Fruit fly (Drosophila melanogaster) whole organism, embryonic: ENCODE data around the gene obst-G.

Experiments used
- CG11093 ChIP-seq: fragments of 200-800 bp; sonication (Bioruptor generic); IDR thresholded peaks from 3 replicates; pipeline ENCODE4 v1.3.6; 2022; ENCODE audit warnings: missing biosample characterization, missing genetic modification characterization
- CG11695 ChIP-seq: fragments of 200-800 bp; sonication (Bioruptor generic); IDR thresholded peaks from 3 replicates; pipeline ENCODE4 v1.3.6; 2022; ENCODE audit warnings: missing biosample characterization, missing genetic modification characterization
- CG12071 ChIP-seq: fragments of 200-800 bp; sonication (Bioruptor generic); optimal IDR thresholded peaks from 3 replicates; lab custom pipeline; 2018; ENCODE audit warnings: missing biosample characterization, mild to moderate bottlenecking, missing genetic modification characterization
- CG12744 ChIP-seq: fragments of 200-800 bp; sonication (Bioruptor generic); optimal IDR thresholded peaks from 2 replicates; lab custom pipeline; 2016; ENCODE audit warnings: missing biosample characterization, missing genetic modification characterization
- CG15514 ChIP-seq: fragments of 200-800 bp; sonication (Bioruptor generic); optimal IDR thresholded peaks from 3 replicates; lab custom pipeline; 2017; ENCODE audit warnings: missing biosample characterization, missing genetic modification characterization, mild to moderate bottlenecking, moderate library complexity, missing genetic modification reagents
- CG1647 ChIP-seq: fragments of 200-800 bp; sonication (Bioruptor generic); optimal IDR thresholded peaks from 3 replicates; lab custom pipeline; 2016; ENCODE audit warnings: missing biosample characterization, missing genetic modification characterization
- CG1792 ChIP-seq: fragments of 200-800 bp; sonication (Bioruptor generic); optimal IDR thresholded peaks from 2 replicates; lab custom pipeline; 2016; ENCODE audit warnings: missing biosample characterization, missing genetic modification characterization
- CG31224 ChIP-seq: fragments of 200-800 bp; sonication (Bioruptor generic); IDR thresholded peaks from 2 replicates; pipeline ENCODE4 v1.3.6; 2022; ENCODE audit warnings: missing biosample characterization, missing genetic modification characterization
- CG32767 ChIP-seq: fragments of 200-800 bp; sonication (Bioruptor generic); IDR thresholded peaks from 2 replicates; pipeline ENCODE4 v1.3.6; 2022; ENCODE audit warnings: missing biosample characterization, missing genetic modification characterization
- CG3838 ChIP-seq: fragments of 200-800 bp; sonication (Bioruptor generic); optimal IDR thresholded peaks from 3 replicates; lab custom pipeline; 2016; ENCODE audit warnings: missing biosample characterization, missing genetic modification characterization
- CG6689 ChIP-seq: fragments of 200-800 bp; sonication (Bioruptor generic); IDR thresholded peaks from 2 replicates; pipeline ENCODE4 v1.3.6; 2022; ENCODE audit warnings: missing biosample characterization, missing genetic modification characterization
- CG8281 ChIP-seq: fragments of 200-800 bp; sonication (Bioruptor generic); optimal IDR thresholded peaks from 2 replicates; lab custom pipeline; 2018; ENCODE audit warnings: missing biosample characterization, mild to moderate bottlenecking, missing genetic modification characterization, moderate library complexity
- CTCF ChIP-seq: fragments of 200-800 bp; sonication (Bioruptor generic); optimal IDR thresholded peaks from 2 replicates; lab custom pipeline; 2017; ENCODE audit warnings: missing biosample characterization, mild to moderate bottlenecking, missing genetic modification characterization, moderate library complexity
- Ets65A ChIP-seq: fragments of 200-800 bp; sonication (Bioruptor generic); peaks from one replicate; lab custom pipeline; 2016; ENCODE audit warnings: missing biosample characterization, missing genetic modification characterization
- Med ChIP-seq: fragments of 200-800 bp; sonication (Bioruptor generic); peaks from one replicate; lab custom pipeline; 2016; ENCODE audit warnings: missing biosample characterization, missing genetic modification characterization, mild to moderate bottlenecking, inconsistent platforms, moderate library complexity
- Meics ChIP-seq: fragments of 200-800 bp; sonication (Bioruptor generic); optimal IDR thresholded peaks from 2 replicates; lab custom pipeline; 2017; ENCODE audit warnings: missing biosample characterization, mild to moderate bottlenecking, missing genetic modification characterization
- NC2α ChIP-seq: fragments of 200-800 bp; sonication (Bioruptor generic); optimal IDR thresholded peaks from 2 replicates; lab custom pipeline; 2016; ENCODE audit warnings: missing biosample characterization, missing genetic modification characterization
- Nf-YA ChIP-seq: fragments of 200-800 bp; sonication (Bioruptor generic); IDR thresholded peaks from 2 replicates; pipeline ENCODE4 v1.3.6; 2022; ENCODE audit warnings: missing biosample characterization, missing genetic modification characterization
- PHDP ChIP-seq: fragments of 200-800 bp; sonication (Bioruptor generic); optimal IDR thresholded peaks from 3 replicates; lab custom pipeline; 2018; ENCODE audit warnings: missing biosample characterization, mild to moderate bottlenecking, missing genetic modification characterization, moderate library complexity
- Pdp1 ChIP-seq, 2 experiments: fragments of 200-800 bp; sonication (Bioruptor generic); optimal IDR thresholded peaks; 3 replicates each; lab custom pipeline; 2016; ENCODE audit warnings: missing biosample characterization in 2 of 2, missing genetic modification characterization in 2 of 2, mild to moderate bottlenecking in 1 of 2, moderate library complexity in 1 of 2
- aop ChIP-seq: fragments of 200-800 bp; sonication (Bioruptor generic); IDR thresholded peaks from 2 replicates; pipeline ENCODE4 v1.3.6; 2022; ENCODE audit warnings: missing biosample characterization, missing genetic modification characterization
- bab2 ChIP-seq: fragments of 200-800 bp; sonication (Bioruptor generic); optimal IDR thresholded peaks from 2 replicates; lab custom pipeline; 2016; ENCODE audit warnings: missing biosample characterization, missing genetic modification characterization
- bowl ChIP-seq: fragments of 200-800 bp; sonication (Bioruptor generic); IDR thresholded peaks from 2 replicates; pipeline ENCODE4 v1.3.6; 2022; ENCODE audit warnings: missing biosample characterization, missing genetic modification characterization
- emc ChIP-seq: fragments of 200-800 bp; sonication (Bioruptor generic); optimal IDR thresholded peaks from 2 replicates; lab custom pipeline; 2016; ENCODE audit warnings: missing biosample characterization, missing genetic modification characterization
- exex ChIP-seq: fragments of 200-800 bp; sonication (Bioruptor generic); optimal IDR thresholded peaks from 4 replicates; lab custom pipeline; 2018; ENCODE audit warnings: missing biosample characterization, mild to moderate bottlenecking, missing genetic modification characterization, moderate library complexity
- fd102C ChIP-seq: fragments of 200-800 bp; sonication (Bioruptor generic); optimal IDR thresholded peaks from 2 replicates; lab custom pipeline; 2018; ENCODE audit warnings: missing biosample characterization, mild to moderate bottlenecking, missing genetic modification characterization, moderate library complexity
- fru ChIP-seq: fragments of >200 bp; optimal IDR thresholded peaks from 2 replicates; lab custom pipeline; 2017
- gcm2 ChIP-seq: fragments of 200-800 bp; sonication (Bioruptor generic); optimal IDR thresholded peaks from 2 replicates; lab custom pipeline; 2016; ENCODE audit warnings: missing biosample characterization, missing genetic modification characterization
- her ChIP-seq: fragments of 200-800 bp; sonication (Bioruptor generic); optimal IDR thresholded peaks from 2 replicates; lab custom pipeline; 2016; ENCODE audit warnings: missing biosample characterization, missing genetic modification characterization
- ind ChIP-seq: fragments of 200-800 bp; sonication (Bioruptor generic); optimal IDR thresholded peaks from 3 replicates; lab custom pipeline; 2016; ENCODE audit warnings: missing biosample characterization, missing genetic modification characterization
- insv ChIP-seq, 2 experiments: fragments of 200-800 bp; sonication (Bioruptor generic); optimal IDR thresholded peaks; 3 replicates each; lab custom pipeline; 2016 to 2018; ENCODE audit warnings: missing biosample characterization in 2 of 2, missing genetic modification characterization in 2 of 2
- p53 ChIP-seq: fragments of 200-800 bp; sonication (Bioruptor generic); optimal IDR thresholded peaks from 2 replicates; lab custom pipeline; 2016; ENCODE audit warnings: missing biosample characterization, missing genetic modification characterization
- pnt ChIP-seq: fragments of 200-800 bp; sonication (Bioruptor generic); optimal IDR thresholded peaks from 3 replicates; lab custom pipeline; 2016; ENCODE audit warnings: missing biosample characterization, missing genetic modification characterization
- ranshi ChIP-seq: fragments of 200-800 bp; sonication (Bioruptor generic); IDR thresholded peaks from 2 replicates; pipeline ENCODE4 v1.3.6; 2022; ENCODE audit warnings: missing biosample characterization, missing genetic modification characterization
- scrt ChIP-seq: fragments of 200-800 bp; sonication (Bioruptor generic); optimal IDR thresholded peaks from 2 replicates; lab custom pipeline; 2018; ENCODE audit warnings: missing biosample characterization, mild to moderate bottlenecking, missing genetic modification characterization, moderate library complexity
- stwl ChIP-seq: fragments of 200-800 bp; sonication (Bioruptor generic); optimal IDR thresholded peaks from 3 replicates; lab custom pipeline; 2018; ENCODE audit warnings: missing biosample characterization, mild to moderate bottlenecking, missing genetic modification characterization, moderate library complexity
- trem ChIP-seq: fragments of 200-800 bp; optimal IDR thresholded peaks from 3 replicates; lab custom pipeline; 2019; ENCODE audit warnings: missing biosample characterization, mild to moderate bottlenecking, missing genetic modification characterization, moderate library complexity
- twi ChIP-seq: fragments of 200-800 bp; optimal IDR thresholded peaks from 2 replicates; lab custom pipeline; 2019; ENCODE audit warnings: missing biosample characterization, mild to moderate bottlenecking, missing genetic modification characterization, moderate library complexity
- wdn ChIP-seq: fragments of 200-800 bp; sonication (Bioruptor generic); IDR thresholded peaks from 2 replicates; pipeline ENCODE4 v1.3.6; 2022; ENCODE audit warnings: missing biosample characterization, missing genetic modification characterization
- zen2 ChIP-seq: fragments of 200-800 bp; sonication (Bioruptor generic); IDR thresholded peaks from 3 replicates; pipeline ENCODE4 v1.3.6; 2022; ENCODE audit warnings: missing biosample characterization, missing genetic modification characterization; ENCODE audit not compliant: partially characterized antibody

The obst-G gene

dm6 chr3L:11941612-11942011 lies 11.5 kb downstream of the obst-G start, which contains the start of gene Rpt4R:
Gene Rpt4R, plus strand, starts transcription at chr3L:11941912.
- TF ChIP-seq CG15514 = peak; percentile 17
- TF ChIP-seq her (GFP tag; lab: Kevin White, UChicago) = no peak
- TF ChIP-seq CTCF (GFP tag; lab: Kevin White, UChicago) = peak; percentile 75
- TF ChIP-seq NC2α (GFP tag; lab: Kevin White, UChicago) = no peak
- TF ChIP-seq exex (tag; lab: Kevin White, UChicago) = no peak
- TF ChIP-seq, all 482 proteins: peak for 2

- TF ChIP-seq twi (tag; lab: Kevin White, UChicago) (no peak), wdn (GFP tag; lab: Robert Waterston, UW) (no peak), scrt (GFP tag; lab: Kevin White, UChicago) (peak; percentile 84), CG12071 (GFP tag; lab: Kevin White, UChicago) (no peak), Med (GFP tag; lab: Kevin White, UChicago) (peak; percentile 7), stwl (tag; lab: Kevin White, UChicago) (peak; percentile 32), Meics (GFP tag; lab: Kevin White, UChicago) (no peak), trem (tag; lab: Kevin White, UChicago) (peak; percentile 8)
- TF ChIP-seq, all 482 proteins: peak for 4
Measured at dm6 chr3L:11938716-11939115, 14.4 kb downstream of the obst-G start, which contains the start of gene CG44837. Gene CG44837, minus strand, starts transcription at chr3L:11938872.

- TF ChIP-seq Ets65A (GFP tag; lab: Kevin White, UChicago) (peak; percentile 48), aop (GFP tag; lab: Robert Waterston, UW) (no peak), CG15514 (no peak), ranshi (GFP tag; lab: Robert Waterston, UW) (no peak), fd102C (GFP tag; lab: Kevin White, UChicago) (no peak), p53 (GFP tag; lab: Kevin White, UChicago) (no peak), CG12744 (GFP tag; lab: Kevin White, UChicago) (no peak), bab2 (GFP tag; lab: Kevin White, UChicago) (no peak), her (GFP tag; lab: Kevin White, UChicago) (no peak), gcm2 (GFP tag; lab: Kevin White, UChicago) (no peak), emc (no peak), CG3838 (no peak), bowl (GFP tag; lab: Robert Waterston, UW) (no peak), fru (no peak), CG32767 (no peak), pnt (GFP tag; lab: Kevin White, UChicago) (no peak), CG8281 (tag; lab: Kevin White, UChicago) (no peak), CG6689 (GFP tag; lab: Robert Waterston, UW) (0 out of 2 replicates have a peak, but pooled peaks have one; percentile 6), ind (GFP tag; lab: Kevin White, UChicago) (no peak), CG11093 (GFP tag; lab: Robert Waterston, UW) (no peak), CG1647 (GFP tag; lab: Kevin White, UChicago) (no peak), CG31224 (GFP tag; lab: Robert Waterston, UW) (no peak), CG1792 (no peak), PHDP (tag; lab: Kevin White, UChicago) (no peak), Nf-YA (GFP tag; lab: Robert Waterston, UW) (no peak), CG11695 (GFP tag; lab: Robert Waterston, UW) (no peak), scrt (GFP tag; lab: Kevin White, UChicago) (peak; percentile 93), zen2 (0 out of 3 replicates have a peak, but pooled peaks have one; percentile 25)
Measured at dm6 chr3L:11937270-11937669, 15.8 kb downstream of the obst-G start.

dm6 chr3L:11931619-11932018 lies 21.5 kb downstream of the obst-G start:
- peak in 1 of 2 experiments; percentile 73 for TF ChIP-seq Pdp1 (GFP tag; optimal IDR thresholded peaks at IDR 0.05; lab: Kevin White, UChicago)
- no peak for TF ChIP-seq insv (GFP tag; optimal IDR thresholded peaks at IDR 0.05; lab: Kevin White, UChicago)
